Worm (Caenorhabditis elegans) whole organism, late embryonic: ENCODE results near the gene oac-52.

Experiments
- F13H6.1 ChIP-seq: sonication (generic microtip); optimal IDR thresholded peaks from 2 replicates; lab custom pipeline; 2016; ENCODE audit warnings: missing genetic modification characterization, missing compliant biosample characterization
- lim-6 ChIP-seq: sonication (generic microtip); optimal IDR thresholded peaks from 2 replicates; lab custom pipeline; 2016; ENCODE audit warnings: missing genetic modification characterization, missing compliant biosample characterization
- nfya-1 ChIP-seq: sonication (generic microtip); optimal IDR thresholded peaks from 2 replicates; lab custom pipeline; 2017; ENCODE audit warnings: missing genetic modification characterization, mild to moderate bottlenecking, missing compliant biosample characterization, antibody characterized with exemption, moderate library complexity
- nhr-11 ChIP-seq: fragments of 150-350 bp; optimal IDR thresholded peaks from 2 replicates; lab custom pipeline; 2014; ENCODE audit warnings: missing biosample characterization, missing genetic modification characterization
- ref-2 ChIP-seq: sonication (generic microtip); optimal IDR thresholded peaks from 2 replicates; lab custom pipeline; 2016; ENCODE audit warnings: missing genetic modification characterization, missing compliant biosample characterization
- ttx-3 ChIP-seq: sonication (generic microtip); optimal IDR thresholded peaks from 2 replicates; lab custom pipeline; 2016; ENCODE audit warnings: missing genetic modification reagents, missing genetic modification characterization, missing compliant biosample characterization

DNA sequence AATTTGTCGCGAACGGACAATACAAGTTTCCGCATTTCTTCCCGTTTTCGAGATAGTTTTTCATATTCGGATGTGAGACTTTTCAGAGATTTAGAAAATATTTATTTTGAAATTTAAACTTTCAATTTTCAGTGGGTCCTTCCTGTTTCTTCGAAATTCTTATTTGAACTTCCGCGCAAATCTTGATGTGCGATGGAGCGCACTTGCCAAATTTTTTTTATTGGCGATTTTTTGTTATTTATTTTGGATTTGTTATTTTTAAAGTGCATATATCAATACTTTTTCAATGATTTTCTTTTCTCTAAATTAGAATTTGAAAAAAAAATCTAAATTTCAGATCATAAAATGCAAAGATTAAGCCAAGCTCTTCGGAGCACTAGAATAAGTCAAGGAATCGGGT lies 10.9 kb upstream of the oac-52 start, which contains the start of gene sars-2:
- TF ChIP-seq F13H6.1 (no peak), ttx-3 (no peak), ref-2 (tag; lab: Kevin White, UChicago) (no peak), nhr-11 (tag; lab: Kevin White, UChicago) (no peak), nfya-1 (tag; lab: Kevin White, UChicago) (no peak), lim-6 (no peak)
